Fruit fly (Drosophila melanogaster): Measurements from ENCODE around the gene CG13690.

CG13690 gene

dm6 chr2L:451705-452472, 32.4 kb upstream of the CG13690 start (continued):
- no peak for TF ChIP-seq sage (GFP tag; optimal IDR thresholded peaks at IDR 0.05)
- no peak for TF ChIP-seq br (GFP tag; optimal IDR thresholded peaks at IDR 0.05)
- TF ChIP-seq ey (GFP tag; optimal IDR thresholded peaks at IDR 0.05): no peak
- no peak for TF ChIP-seq Abd-B (GFP tag; optimal IDR thresholded peaks at IDR 0.05)
- TF ChIP-seq woc (GFP tag; optimal IDR thresholded peaks at IDR 0.05): no peak
- TF ChIP-seq jim (GFP tag; optimal IDR thresholded peaks at IDR 0.05): no peak
- TF ChIP-seq GATAd (GFP tag; optimal IDR thresholded peaks at IDR 0.05): no peak

dm6 chr2L:447124-447523, 27.7 kb upstream of the CG13690 start:
- TF ChIP-seq ey (GFP tag; optimal IDR thresholded peaks at IDR 0.05): no peak
- TF ChIP-seq lola (GFP tag; optimal IDR thresholded peaks at IDR 0.05): no peak
- no peak for TF ChIP-seq woc (GFP tag; optimal IDR thresholded peaks at IDR 0.05)
- TF ChIP-seq Mio (GFP tag; optimal IDR thresholded peaks at IDR 0.05): no peak
- no peak for TF ChIP-seq jim (GFP tag; optimal IDR thresholded peaks at IDR 0.05)
- TF ChIP-seq N (GFP tag; optimal IDR thresholded peaks at IDR 0.05): no peak
- TF ChIP-seq Rel (GFP tag; optimal IDR thresholded peaks at IDR 0.05): no peak
- no peak for TF ChIP-seq Rel (tag; optimal IDR thresholded peaks at IDR 0.05)

- TF ChIP-seq fru (GFP tag; optimal IDR thresholded peaks at IDR 0.05) (peak; percentile 97), tai (GFP tag; optimal IDR thresholded peaks at IDR 0.05) (no peak), Jra (GFP tag; optimal IDR thresholded peaks at IDR 0.05) (peak; percentile 86), Hr78 (GFP tag; optimal IDR thresholded peaks at IDR 0.05) (no peak), HLH106 (tag; optimal IDR thresholded peaks at IDR 0.05) (peak; percentile 94), brk (GFP tag; optimal IDR thresholded peaks at IDR 0.05) (no peak), Hnf4 (GFP tag; optimal IDR thresholded peaks at IDR 0.05) (peak; percentile 93), OdsH (GFP tag; optimal IDR thresholded peaks at IDR 0.05) (peak; percentile 95), Myc (optimal IDR thresholded peaks at IDR 0.05) (no peak), woc (GFP tag; optimal IDR thresholded peaks at IDR 0.05) (peak; percentile 97), rgr (GFP tag; optimal IDR thresholded peaks at IDR 0.05) (peak; percentile 94), CG32264 (GFP tag; optimal IDR thresholded peaks at IDR 0.05) (peak; percentile 91), sv (GFP tag; optimal IDR thresholded peaks at IDR 0.05) (peak; percentile 48), Abd-B (GFP tag; optimal IDR thresholded peaks at IDR 0.05) (no peak), br (GFP tag; optimal IDR thresholded peaks at IDR 0.05) (peak; percentile 96), foxo (GFP tag; optimal IDR thresholded peaks at IDR 0.05) (peak; percentile 63 to 97), GATAd (GFP tag; optimal IDR thresholded peaks at IDR 0.05) (no peak), CrebA (GFP tag; optimal IDR thresholded peaks at IDR 0.05; ENCODE audit: borderline replicate concordance) (no peak), dmrt93B (GFP tag; optimal IDR thresholded peaks at IDR 0.05) (peak; percentile 90), dl (GFP tag; optimal IDR thresholded peaks at IDR 0.05; ENCODE audit: insufficient read depth in 1 of 2, partially characterized antibody in 2 of 2) (peak in 1 of 2 experiments; percentile 10), lola (GFP tag; optimal IDR thresholded peaks at IDR 0.05) (no peak), dsf (GFP tag; optimal IDR thresholded peaks at IDR 0.05; ENCODE audit: borderline replicate concordance) (peak; percentile 80), psq (GFP tag; optimal IDR thresholded peaks at IDR 0.05) (peak; percentile 91), Sp1 (GFP tag; optimal IDR thresholded peaks at IDR 0.05) (peak; percentile 94), pan (optimal IDR thresholded peaks at IDR 0.05) (no peak), Dfd (GFP tag; optimal IDR thresholded peaks at IDR 0.05) (no peak), h (GFP tag; optimal IDR thresholded peaks at IDR 0.05) (peak; percentile 96), Dif (GFP tag; optimal IDR thresholded peaks at IDR 0.05; ENCODE audit: partially characterized antibody) (no peak), N (GFP tag; optimal IDR thresholded peaks at IDR 0.05) (no peak), Hr83 (GFP tag; optimal IDR thresholded peaks at IDR 0.05; ENCODE audit: poor library complexity, severe bottlenecking) (peak; percentile 82), ey (GFP tag; optimal IDR thresholded peaks at IDR 0.05) (peak; percentile 96), jim (GFP tag; optimal IDR thresholded peaks at IDR 0.05) (no peak), Rel (GFP tag; optimal IDR thresholded peaks at IDR 0.05) (peak; percentile 92), Rel (tag; optimal IDR thresholded peaks at IDR 0.05) (peak; percentile 61), CG9705 (GFP tag; optimal IDR thresholded peaks at IDR 0.05) (peak; percentile 76), usp (GFP tag; optimal IDR thresholded peaks at IDR 0.05) (no peak), Mio (GFP tag; optimal IDR thresholded peaks at IDR 0.05) (peak; percentile 67), Vsx2 (GFP tag; optimal IDR thresholded peaks at IDR 0.05; ENCODE audit: partially characterized antibody) (peak; percentile 4), sage (GFP tag; optimal IDR thresholded peaks at IDR 0.05) (peak; percentile 96)
Observed at dm6 chr2L:441927-442691, 22.7 kb upstream of the CG13690 start.
